Worm (Caenorhabditis elegans) whole organism, young adult: ENCODE measurements around the gene pqn-25.

ENCODE experiments used
- C17E4.6 ChIP-seq: fragments of 200-800 bp; sonication (Bioruptor generic); IDR thresholded peaks from 2 replicates; pipeline ENCODE4 v1.3.6; 2022; ENCODE audit warnings: missing genetic modification reagents, missing genetic modification characterization, missing compliant biosample characterization
- Y56A3A.18 ChIP-seq: fragments of 200-800 bp; sonication (Bioruptor generic); IDR thresholded peaks from 2 replicates; pipeline ENCODE4 v1.3.6; 2022; ENCODE audit warnings: missing genetic modification reagents, missing genetic modification characterization, missing compliant biosample characterization
- madf-8 ChIP-seq: fragments of 200-800 bp; sonication (Bioruptor generic); conservative IDR thresholded peaks from 2 replicates; pipeline ENCODE4 v1.3.6; 2022; ENCODE audit warnings: missing genetic modification reagents, missing genetic modification characterization, missing compliant biosample characterization
- nfya-1 ChIP-seq: sonication (generic microtip); optimal IDR thresholded peaks from 2 replicates; lab custom pipeline; 2017; ENCODE audit warnings: antibody characterized with exemption, missing compliant biosample characterization, missing genetic modification characterization, borderline replicate concordance; ENCODE audit not compliant: insufficient read depth
- nhr-179 ChIP-seq: sonication (generic microtip); optimal IDR thresholded peaks from 2 replicates; lab custom pipeline; 2016; ENCODE audit warnings: mild to moderate bottlenecking, missing genetic modification characterization, missing compliant biosample characterization
- nhr-90 ChIP-seq: sonication (generic microtip); optimal IDR thresholded peaks from 2 replicates; lab custom pipeline; 2016; ENCODE audit warnings: missing genotype, mild to moderate bottlenecking, missing genetic modification characterization, missing compliant biosample characterization
- pha-4 ChIP-seq: fragments of 150-350 bp; sonication (generic microtip); optimal IDR thresholded peaks from 2 replicates; lab custom pipeline; 2014; ENCODE audit warnings: missing biosample characterization, missing genetic modification reagents, missing genetic modification characterization
- rcor-1 ChIP-seq: fragments of 200-800 bp; sonication (Bioruptor generic); IDR thresholded peaks from 2 replicates; pipeline ENCODE4 v1.3.6; 2022; ENCODE audit warnings: missing genetic modification reagents, missing genetic modification characterization, missing compliant biosample characterization
- rec-8 ChIP-seq, 2 experiments: sonication (generic microtip); optimal IDR thresholded peaks; 2 replicates each; lab custom pipeline; 2016; ENCODE audit warnings: mild to moderate bottlenecking in 2 of 2, missing genetic modification characterization in 2 of 2, missing genetic modification reagents in 2 of 2, missing genotype in 2 of 2, missing biosample characterization in 1 of 2, missing compliant biosample characterization in 1 of 2, moderate library complexity in 1 of 2
- sea-2 ChIP-seq: fragments of 200-800 bp; sonication (Bioruptor generic); IDR thresholded peaks from 2 replicates; pipeline ENCODE4 v1.3.6; 2022; ENCODE audit warnings: missing genetic modification characterization, missing compliant biosample characterization
- zfh-2 ChIP-seq: fragments of 200-800 bp; sonication (Bioruptor generic); conservative IDR thresholded peaks from 2 replicates; pipeline ENCODE4 v1.3.6; 2022; ENCODE audit warnings: missing genetic modification reagents, missing genetic modification characterization, missing compliant biosample characterization

DNA sequence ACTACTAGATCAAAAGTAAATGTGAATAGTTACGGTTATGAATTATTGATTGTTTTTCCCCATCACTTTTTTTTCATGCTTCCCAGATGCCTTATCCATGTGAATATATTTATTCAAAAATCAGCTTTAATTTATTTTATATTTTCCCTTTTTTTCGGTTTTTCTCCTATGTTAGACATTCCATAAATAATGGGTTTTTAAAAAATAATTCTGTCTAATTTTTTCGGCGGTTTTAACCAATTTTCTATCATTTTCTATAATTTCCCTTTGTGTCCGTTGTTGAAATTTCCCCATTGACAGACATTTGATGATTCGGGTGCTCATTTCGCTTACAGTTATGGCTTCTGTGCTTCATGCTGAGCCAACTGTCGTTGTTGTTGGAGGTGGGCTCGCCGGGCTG, 51.3 kb downstream of the pqn-25 start, which contains the start of gene F48E8.3:
- TF ChIP-seq zfh-2 (GFP tag; lab: Robert Waterston, UW) (no peak), sea-2 (GFP tag; lab: Robert Waterston, UW) (no peak), nfya-1 (tag; lab: Kevin White, UChicago) (no peak), Y56A3A.18 (GFP tag; lab: Robert Waterston, UW) (no peak), nhr-179 (tag; lab: Kevin White, UChicago) (no peak), rec-8 (tag; optimal IDR thresholded peaks at IDR 0.05; lab: Kevin White, UChicago) (no peak), C17E4.6 (GFP tag; lab: Robert Waterston, UW) (no peak), madf-8 (GFP tag; lab: Robert Waterston, UW) (no peak), rcor-1 (GFP tag; lab: Robert Waterston, UW) (no peak), pha-4 (tag; lab: Kevin White, UChicago) (no peak), nhr-90 (no peak)
